Fruit fly (Drosophila melanogaster): ENCODE results near the gene CG32797.

Gene CG32797

dm6 chrX:2428903-2429302, 3.2 kb upstream of the CG32797 start, which contains the start of gene gt:
Gene gt (minus strand): TSS chrX:2428967.
- no peak for TF ChIP-seq fd96Ca (GFP tag; IDR thresholded peaks at IDR 0.05)
- no peak for TF ChIP-seq CG15710 (tag; optimal IDR thresholded peaks at IDR 0.05)
- no peak for TF ChIP-seq CG12605 (GFP tag; IDR thresholded peaks at IDR 0.05)
- no peak for TF ChIP-seq EcR (GFP tag; optimal IDR thresholded peaks at IDR 0.05)
- no peak for TF ChIP-seq gl (tag; optimal IDR thresholded peaks at IDR 0.05)
- no peak for TF ChIP-seq Pif1A (GFP tag; optimal IDR thresholded peaks at IDR 0.05)
- no peak for TF ChIP-seq Pif1B (GFP tag; optimal IDR thresholded peaks at IDR 0.05)

dm6 chrX:2419518-2419917, 6.1 kb downstream of the CG32797 start:
- TF ChIP-seq CG17806 (tag; optimal IDR thresholded peaks at IDR 0.05): no peak
- TF ChIP-seq D1 (tag; optimal IDR thresholded peaks at IDR 0.05): peak; percentile 61

dm6 chrX:2410805-2411204, 14.8 kb downstream of the CG32797 start, which contains the start of gene CG12496:
Gene CG12496 (minus strand): TSS chrX:2410901.
- no peak for TF ChIP-seq Pif1A (GFP tag; optimal IDR thresholded peaks at IDR 0.05)
- no peak for TF ChIP-seq rn (GFP tag; IDR thresholded peaks at IDR 0.05)
- TF ChIP-seq gl (tag; optimal IDR thresholded peaks at IDR 0.05): no peak
- TF ChIP-seq CG17806 (tag; optimal IDR thresholded peaks at IDR 0.05): no peak
- no peak for TF ChIP-seq D1 (tag; optimal IDR thresholded peaks at IDR 0.05)
- TF ChIP-seq Pif1B (GFP tag; optimal IDR thresholded peaks at IDR 0.05): no peak
- TF ChIP-seq Ets98B (GFP tag; IDR thresholded peaks at IDR 0.05): no peak
- no peak for TF ChIP-seq CG13204 (GFP tag; optimal IDR thresholded peaks at IDR 0.05)

- TF ChIP-seq Ets98B (GFP tag; IDR thresholded peaks at IDR 0.05) (no peak), D1 (tag; optimal IDR thresholded peaks at IDR 0.05) (no peak), CG10348 (GFP tag; IDR thresholded peaks at IDR 0.05) (no peak), Pif1B (GFP tag; optimal IDR thresholded peaks at IDR 0.05) (no peak)
These were observed 16.9 kb downstream of the CG32797 start for dm6 chrX:2408675-2409163.

dm6 chrX:2399438-2399837, 26.2 kb downstream of the CG32797 start:
- TF ChIP-seq CG14655 (GFP tag; optimal IDR thresholded peaks at IDR 0.05) (no peak), CG34367 (tag; optimal IDR thresholded peaks at IDR 0.05) (no peak), CG9948 (tag; optimal IDR thresholded peaks at IDR 0.05) (no peak)

- peak; percentile 28 for TF ChIP-seq CG13204 (GFP tag; optimal IDR thresholded peaks at IDR 0.05)
- peak; percentile 52 for TF ChIP-seq CG14655 (GFP tag; optimal IDR thresholded peaks at IDR 0.05)
- TF ChIP-seq gl (tag; optimal IDR thresholded peaks at IDR 0.05): no peak
- TF ChIP-seq CG9948 (tag; optimal IDR thresholded peaks at IDR 0.05): peak; percentile 40
- peak; percentile 39 for TF ChIP-seq Pif1B (GFP tag; optimal IDR thresholded peaks at IDR 0.05)
- no peak for TF ChIP-seq CG4496 (GFP tag; IDR thresholded peaks at IDR 0.05)
- no peak for TF ChIP-seq EcR (GFP tag; optimal IDR thresholded peaks at IDR 0.05)
- peak; percentile 52 for TF ChIP-seq CG8159 (tag; optimal IDR thresholded peaks at IDR 0.05)
- TF ChIP-seq Snoo (tag; optimal IDR thresholded peaks at IDR 0.05): no peak
- peak; percentile 33 for TF ChIP-seq CG17806 (tag; optimal IDR thresholded peaks at IDR 0.05)
- no peak for TF ChIP-seq rn (GFP tag; IDR thresholded peaks at IDR 0.05)
- no peak for TF ChIP-seq fd96Ca (GFP tag; IDR thresholded peaks at IDR 0.05)
- no peak for TF ChIP-seq Ets98B (GFP tag; IDR thresholded peaks at IDR 0.05)
- no peak for TF ChIP-seq CG10348 (GFP tag; IDR thresholded peaks at IDR 0.05)
- peak; percentile 25 for TF ChIP-seq CG8301 (tag; optimal IDR thresholded peaks at IDR 0.05)
- peak; percentile 31 for TF ChIP-seq Pif1A (GFP tag; optimal IDR thresholded peaks at IDR 0.05)
- TF ChIP-seq CG12605 (GFP tag; IDR thresholded peaks at IDR 0.05): no peak
- TF ChIP-seq CG32121 (GFP tag; IDR thresholded peaks at IDR 0.05): no peak
- no peak for TF ChIP-seq D1 (tag; optimal IDR thresholded peaks at IDR 0.05)
- peak; percentile 33 for TF ChIP-seq CG34367 (tag; optimal IDR thresholded peaks at IDR 0.05)
- TF ChIP-seq CG15710 (tag; optimal IDR thresholded peaks at IDR 0.05): peak; percentile 48
These were observed 29.3 kb downstream of the CG32797 start for dm6 chrX:2396204-2396882.

dm6 chrX:2394516-2394915, 31.1 kb downstream of the CG32797 start:
- TF ChIP-seq CG10348 (GFP tag; IDR thresholded peaks at IDR 0.05) (no peak), CG4496 (GFP tag; IDR thresholded peaks at IDR 0.05) (no peak), fd96Ca (GFP tag; IDR thresholded peaks at IDR 0.05) (no peak), rn (GFP tag; IDR thresholded peaks at IDR 0.05) (no peak), Ets98B (GFP tag; IDR thresholded peaks at IDR 0.05) (no peak), CG32121 (GFP tag; IDR thresholded peaks at IDR 0.05) (no peak), CG12605 (GFP tag; IDR thresholded peaks at IDR 0.05) (no peak), CG8159 (tag; optimal IDR thresholded peaks at IDR 0.05) (no peak), EcR (GFP tag; optimal IDR thresholded peaks at IDR 0.05) (no peak), CG14655 (GFP tag; optimal IDR thresholded peaks at IDR 0.05) (no peak), Pif1A (GFP tag; optimal IDR thresholded peaks at IDR 0.05) (no peak), CG8301 (tag; optimal IDR thresholded peaks at IDR 0.05) (no peak), gl (tag; optimal IDR thresholded peaks at IDR 0.05) (no peak), D1 (tag; optimal IDR thresholded peaks at IDR 0.05) (no peak), CG15710 (tag; optimal IDR thresholded peaks at IDR 0.05) (no peak), Pif1B (GFP tag; optimal IDR thresholded peaks at IDR 0.05) (no peak), CG9948 (tag; optimal IDR thresholded peaks at IDR 0.05) (no peak)
